Fruit fly (Drosophila melanogaster) whole organism, embryonic: Measurements from ENCODE around the gene Pss.

Experiments used
- CG3163 ChIP-seq: fragments of 200-800 bp; sonication (Bioruptor generic); optimal IDR thresholded peaks from 3 replicates; lab custom pipeline; 2016; ENCODE audit warnings: missing biosample characterization, missing genetic modification characterization
- CG32767 ChIP-seq: fragments of 200-800 bp; sonication (Bioruptor generic); IDR thresholded peaks from 2 replicates; pipeline ENCODE4 v1.3.6; 2022; ENCODE audit warnings: missing biosample characterization, missing genetic modification characterization
- CG34224 ChIP-seq: fragments of 200-800 bp; sonication (Bioruptor generic); IDR thresholded peaks from 3 replicates; pipeline ENCODE4 v1.3.6; 2022; ENCODE audit warnings: missing biosample characterization, missing genetic modification characterization; ENCODE audit not compliant: partially characterized antibody
- cg ChIP-seq: fragments of 200-800 bp; sonication (Bioruptor generic); optimal IDR thresholded peaks from 3 replicates; lab custom pipeline; 2019; ENCODE audit warnings: missing biosample characterization, mild to moderate bottlenecking, missing genetic modification characterization, moderate library complexity
- tio ChIP-seq: fragments of 200-800 bp; sonication (Bioruptor generic); optimal IDR thresholded peaks from 2 replicates; lab custom pipeline; 2017; ENCODE audit warnings: missing biosample characterization, missing genetic modification characterization, inconsistent platforms

DNA sequence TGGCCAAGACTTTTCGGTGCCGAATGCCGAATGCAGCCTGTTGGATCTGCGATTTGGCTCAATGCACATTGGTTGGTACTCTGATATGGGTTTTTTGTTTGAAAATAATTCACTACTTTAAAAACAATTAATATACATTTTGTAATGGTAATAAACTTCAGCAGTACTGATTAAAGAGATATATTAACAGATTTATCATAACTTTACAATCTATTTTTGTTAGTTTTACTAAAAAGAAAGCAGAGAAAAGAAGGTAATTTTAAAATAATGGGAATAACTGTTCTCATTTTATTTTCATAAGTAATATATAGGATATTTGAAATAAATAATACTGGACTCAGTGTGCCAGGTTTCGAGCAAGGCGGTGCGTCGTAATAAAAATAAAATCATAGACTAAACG lies 44.2 kb upstream of the Pss start:
- no peak for TF ChIP-seq CG34224 (GFP tag; lab: Robert Waterston, UW)
- no peak for TF ChIP-seq CG3163 (GFP tag; lab: Kevin White, UChicago)
- TF ChIP-seq CG32767, result no peak
- TF ChIP-seq cg, result no peak
- no peak for TF ChIP-seq tio
